Fruit fly (Drosophila melanogaster): Measurements from ENCODE around the gene CG7886.
A peak's percentile ranks its signal among the peaks of the same experiment; 100 is the strongest.

Gene CG7886

DNA sequence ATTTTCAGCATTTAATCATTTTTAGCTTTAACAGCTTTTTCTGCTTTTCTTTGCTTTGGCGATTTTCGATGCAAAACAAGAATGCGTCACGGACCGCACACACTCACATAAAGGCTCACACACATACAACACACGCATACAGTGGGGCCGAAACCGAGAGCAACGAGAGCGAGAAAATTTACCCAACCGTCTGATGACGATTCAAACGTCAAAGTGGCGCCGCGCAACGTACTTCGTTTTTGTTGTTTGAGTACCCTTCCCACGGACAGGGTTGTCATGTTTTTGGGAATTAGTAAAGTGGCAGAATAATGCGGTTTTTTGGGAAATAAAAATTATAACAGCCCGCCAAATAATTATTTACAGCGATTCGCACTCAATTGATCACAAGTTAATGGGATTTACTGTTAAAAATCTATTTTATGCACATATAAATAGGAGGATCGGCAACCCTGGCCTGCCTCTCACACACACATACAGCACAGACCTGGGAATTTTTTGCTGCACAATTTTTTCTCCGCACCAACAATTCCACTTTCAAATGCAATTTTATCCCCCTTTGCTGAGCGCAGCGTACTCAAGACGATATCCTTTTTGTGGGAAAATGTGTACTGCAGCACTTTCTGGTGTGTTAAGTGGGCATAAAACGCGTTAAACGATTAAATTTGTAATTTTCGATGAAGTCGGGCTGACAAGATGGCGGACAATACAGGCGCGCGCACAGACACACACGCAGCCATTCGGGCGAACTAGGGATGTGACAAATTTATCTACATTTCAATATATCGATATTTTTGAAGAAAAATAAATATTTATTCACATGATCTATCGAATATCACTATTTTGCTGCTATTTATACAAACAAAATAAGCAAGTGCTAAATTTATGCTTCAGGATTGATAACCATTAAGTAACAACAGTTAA is 12.9 kb upstream of the CG7886 start:
- TF ChIP-seq CG8301 (tag; optimal IDR thresholded peaks at IDR 0.05) (peak; percentile 92), CG14655 (GFP tag; optimal IDR thresholded peaks at IDR 0.05) (peak; percentile 92), CG34367 (tag; optimal IDR thresholded peaks at IDR 0.05) (peak; percentile 89), EcR (GFP tag; optimal IDR thresholded peaks at IDR 0.05) (peak; percentile 53), CG15710 (tag; optimal IDR thresholded peaks at IDR 0.05) (peak; percentile 92), CG10348 (GFP tag; IDR thresholded peaks at IDR 0.05) (peak; percentile 68), CG13204 (GFP tag; optimal IDR thresholded peaks at IDR 0.05) (peak; percentile 80), CG17806 (tag; optimal IDR thresholded peaks at IDR 0.05) (peak; percentile 88), Pif1A (GFP tag; optimal IDR thresholded peaks at IDR 0.05) (peak; percentile 94), D1 (tag; optimal IDR thresholded peaks at IDR 0.05) (peak; percentile 28), gl (tag; optimal IDR thresholded peaks at IDR 0.05) (peak; percentile 83), Ets98B (GFP tag; IDR thresholded peaks at IDR 0.05) (peak; percentile 93), Snoo (tag; optimal IDR thresholded peaks at IDR 0.05) (peak; percentile 92), CG12605 (GFP tag; IDR thresholded peaks at IDR 0.05) (peak; percentile 84), CG32121 (GFP tag; IDR thresholded peaks at IDR 0.05) (peak; percentile 93), CG8159 (tag; optimal IDR thresholded peaks at IDR 0.05) (peak; percentile 93), CG4496 (GFP tag; IDR thresholded peaks at IDR 0.05) (peak; percentile 95), CG9948 (tag; optimal IDR thresholded peaks at IDR 0.05) (peak; percentile 81), rn (GFP tag; IDR thresholded peaks at IDR 0.05) (peak; percentile 49), Pif1B (GFP tag; optimal IDR thresholded peaks at IDR 0.05) (peak; percentile 83), fd96Ca (GFP tag; IDR thresholded peaks at IDR 0.05) (peak; percentile 95)

dm6 chr3R:14654231-14654975 is 12.0 kb upstream of the CG7886 start:
- TF ChIP-seq CG13204 (GFP tag; optimal IDR thresholded peaks at IDR 0.05) (peak; percentile 60), Snoo (tag; optimal IDR thresholded peaks at IDR 0.05) (no peak), CG14655 (GFP tag; optimal IDR thresholded peaks at IDR 0.05) (no peak), CG17806 (tag; optimal IDR thresholded peaks at IDR 0.05) (no peak), CG12605 (GFP tag; IDR thresholded peaks at IDR 0.05) (no peak), EcR (GFP tag; optimal IDR thresholded peaks at IDR 0.05) (peak; percentile 55)

- TF ChIP-seq Snoo (tag; optimal IDR thresholded peaks at IDR 0.05): peak; percentile 26
- no peak for TF ChIP-seq CG12605 (GFP tag; IDR thresholded peaks at IDR 0.05)
- TF ChIP-seq EcR (GFP tag; optimal IDR thresholded peaks at IDR 0.05): peak; percentile 79
- TF ChIP-seq CG14655 (GFP tag; optimal IDR thresholded peaks at IDR 0.05): peak; percentile 22
- TF ChIP-seq CG34367 (tag; optimal IDR thresholded peaks at IDR 0.05): no peak
- peak; percentile 56 for TF ChIP-seq CG13204 (GFP tag; optimal IDR thresholded peaks at IDR 0.05)
- TF ChIP-seq CG32121 (GFP tag; IDR thresholded peaks at IDR 0.05): peak; percentile 55
- no peak for TF ChIP-seq rn (GFP tag; IDR thresholded peaks at IDR 0.05)
- TF ChIP-seq CG9948 (tag; optimal IDR thresholded peaks at IDR 0.05): no peak
- no peak for TF ChIP-seq CG15710 (tag; optimal IDR thresholded peaks at IDR 0.05)
- peak; percentile 13 for TF ChIP-seq CG8301 (tag; optimal IDR thresholded peaks at IDR 0.05)
- no peak for TF ChIP-seq CG8159 (tag; optimal IDR thresholded peaks at IDR 0.05)
- peak; percentile 56 for TF ChIP-seq gl (tag; optimal IDR thresholded peaks at IDR 0.05)
- no peak for TF ChIP-seq CG17806 (tag; optimal IDR thresholded peaks at IDR 0.05)
- TF ChIP-seq D1 (tag; optimal IDR thresholded peaks at IDR 0.05): peak; percentile 25
- peak; percentile 51 for TF ChIP-seq CG4496 (GFP tag; IDR thresholded peaks at IDR 0.05)
- TF ChIP-seq Ets98B (GFP tag; IDR thresholded peaks at IDR 0.05): peak; percentile 54
- peak; percentile 54 for TF ChIP-seq fd96Ca (GFP tag; IDR thresholded peaks at IDR 0.05)
- TF ChIP-seq Pif1B (GFP tag; optimal IDR thresholded peaks at IDR 0.05): no peak
Measured at dm6 chr3R:14653039-14653852, 10.9 kb upstream of the CG7886 start.

- TF ChIP-seq CG4496 (GFP tag; IDR thresholded peaks at IDR 0.05) (no peak), CG32121 (GFP tag; IDR thresholded peaks at IDR 0.05) (no peak), Snoo (tag; optimal IDR thresholded peaks at IDR 0.05) (no peak), CG34367 (tag; optimal IDR thresholded peaks at IDR 0.05) (no peak), fd96Ca (GFP tag; IDR thresholded peaks at IDR 0.05) (no peak), CG15710 (tag; optimal IDR thresholded peaks at IDR 0.05) (no peak), CG10348 (GFP tag; IDR thresholded peaks at IDR 0.05) (no peak), CG13204 (GFP tag; optimal IDR thresholded peaks at IDR 0.05) (no peak), CG17806 (tag; optimal IDR thresholded peaks at IDR 0.05) (no peak), D1 (tag; optimal IDR thresholded peaks at IDR 0.05) (no peak)
Measured at dm6 chr3R:14652301-14652880, 10.0 kb upstream of the CG7886 start.

Data from whole organism, pupa.